Worm (Caenorhabditis elegans) whole organism, late embryonic: Measurements from ENCODE around the gene B0294.1.

Experiments
- C08G9.2 ChIP-seq: sonication (generic microtip); optimal IDR thresholded peaks from 2 replicates; lab custom pipeline; 2016; ENCODE audit warnings: mild to moderate bottlenecking, missing genetic modification characterization, moderate library complexity, missing compliant biosample characterization
- C38D4.7 ChIP-seq: fragments of 200-800 bp; sonication (Bioruptor generic); optimal IDR thresholded peaks from 2 replicates; lab custom pipeline; 2018; ENCODE audit warnings: mild to moderate bottlenecking, missing genetic modification characterization, moderate library complexity, missing compliant biosample characterization
- K02D7.2 ChIP-seq: sonication (generic microtip); optimal IDR thresholded peaks from 2 replicates; lab custom pipeline; 2017; ENCODE audit warnings: mild to moderate bottlenecking, missing genetic modification characterization, missing compliant biosample characterization
- Y22D7AL.16 ChIP-seq: sonication (generic microtip); optimal IDR thresholded peaks from 2 replicates; lab custom pipeline; 2016; ENCODE audit warnings: missing genetic modification characterization, missing compliant biosample characterization
- ahr-1 ChIP-seq: sonication (generic microtip); optimal IDR thresholded peaks from 2 replicates; lab custom pipeline; 2016; ENCODE audit warnings: missing genetic modification characterization, missing compliant biosample characterization
- ceh-14 ChIP-seq: sonication (generic microtip); optimal IDR thresholded peaks from 2 replicates; lab custom pipeline; 2016; ENCODE audit warnings: missing genotype, missing genetic modification characterization, missing compliant biosample characterization
- ceh-19 ChIP-seq: fragments of 200-800 bp; sonication (Bioruptor generic); optimal IDR thresholded peaks from 2 replicates; lab custom pipeline; 2018; ENCODE audit warnings: mild to moderate bottlenecking, missing genetic modification characterization, missing compliant biosample characterization
- ceh-2 ChIP-seq: sonication (generic microtip); optimal IDR thresholded peaks from 2 replicates; lab custom pipeline; 2016; ENCODE audit warnings: missing genotype, missing genetic modification characterization, missing compliant biosample characterization
- ceh-22 ChIP-seq: sonication (generic microtip); optimal IDR thresholded peaks from 2 replicates; lab custom pipeline; 2017; ENCODE audit warnings: missing biosample characterization, missing genetic modification characterization
- ceh-34 ChIP-seq: sonication (generic microtip); optimal IDR thresholded peaks from 2 replicates; lab custom pipeline; 2016; ENCODE audit warnings: mild to moderate bottlenecking, missing genetic modification characterization, missing compliant biosample characterization
- ceh-45 ChIP-seq: fragments of 200-800 bp; sonication (Bioruptor generic); IDR thresholded peaks from 2 replicates; pipeline ENCODE4 v1.3.6; 2022; ENCODE audit warnings: missing genetic modification reagents, missing genetic modification characterization, missing compliant biosample characterization
- ceh-48 ChIP-seq: sonication (generic microtip); optimal IDR thresholded peaks from 2 replicates; lab custom pipeline; 2016; ENCODE audit warnings: missing genetic modification characterization, inconsistent platforms, missing compliant biosample characterization
- dmd-4 ChIP-seq: sonication (generic microtip); optimal IDR thresholded peaks from 2 replicates; lab custom pipeline; 2016; ENCODE audit warnings: borderline replicate concordance, missing genetic modification characterization, missing compliant biosample characterization
- fkh-10 ChIP-seq: fragments of 150-350 bp; optimal IDR thresholded peaks from 2 replicates; lab custom pipeline; 2014; ENCODE audit warnings: missing biosample characterization, missing genetic modification reagents, missing genetic modification characterization
- hlh-15 ChIP-seq: sonication (generic microtip); optimal IDR thresholded peaks from 2 replicates; lab custom pipeline; 2016; ENCODE audit warnings: missing genetic modification characterization, missing compliant biosample characterization
- hlh-30 ChIP-seq: sonication (generic microtip); optimal IDR thresholded peaks from 2 replicates; lab custom pipeline; 2017; ENCODE audit warnings: antibody characterized with exemption, missing genetic modification characterization, missing compliant biosample characterization; ENCODE audit not compliant: insufficient read depth
- hlh-6 ChIP-seq: sonication (generic microtip); optimal IDR thresholded peaks from 2 replicates; lab custom pipeline; 2016; ENCODE audit warnings: missing genotype, missing genetic modification characterization, missing compliant biosample characterization
- hlh-8 ChIP-seq: sonication (generic microtip); optimal IDR thresholded peaks from 2 replicates; lab custom pipeline; 2016; ENCODE audit warnings: missing genotype, missing genetic modification characterization, missing compliant biosample characterization
- lim-6 ChIP-seq: sonication (generic microtip); optimal IDR thresholded peaks from 2 replicates; lab custom pipeline; 2016; ENCODE audit warnings: missing genetic modification characterization, missing compliant biosample characterization
- madf-2 ChIP-seq: sonication (generic microtip); optimal IDR thresholded peaks from 2 replicates; lab custom pipeline; 2017; ENCODE audit warnings: missing genetic modification characterization, missing compliant biosample characterization
- nfya-1 ChIP-seq: sonication (generic microtip); optimal IDR thresholded peaks from 2 replicates; lab custom pipeline; 2017; ENCODE audit warnings: missing genetic modification characterization, mild to moderate bottlenecking, missing compliant biosample characterization, antibody characterized with exemption, moderate library complexity
- nhr-11 ChIP-seq: fragments of 150-350 bp; optimal IDR thresholded peaks from 2 replicates; lab custom pipeline; 2014; ENCODE audit warnings: missing biosample characterization, missing genetic modification characterization
- odd-2 ChIP-seq: sonication (generic microtip); optimal IDR thresholded peaks from 2 replicates; lab custom pipeline; 2017; ENCODE audit warnings: antibody characterized with exemption, mild to moderate bottlenecking, missing genetic modification characterization, missing compliant biosample characterization
- pax-1 ChIP-seq: fragments of 150-350 bp; optimal IDR thresholded peaks from 2 replicates; lab custom pipeline; 2014; ENCODE audit warnings: missing biosample characterization, missing genetic modification characterization
- pha-2 ChIP-seq: sonication (generic microtip); optimal IDR thresholded peaks from 2 replicates; lab custom pipeline; 2017; ENCODE audit warnings: mild to moderate bottlenecking, missing genetic modification characterization, missing compliant biosample characterization
- pqm-1 ChIP-seq: sonication (generic microtip); optimal IDR thresholded peaks from 2 replicates; lab custom pipeline; 2016; ENCODE audit warnings: missing genetic modification characterization, missing compliant biosample characterization
- rnt-1 ChIP-seq: sonication (generic microtip); optimal IDR thresholded peaks from 2 replicates; lab custom pipeline; 2016; ENCODE audit warnings: missing genetic modification characterization, missing compliant biosample characterization
- sdc-2 ChIP-seq: sonication (generic microtip); optimal IDR thresholded peaks from 2 replicates; lab custom pipeline; 2016; ENCODE audit warnings: missing genotype, missing genetic modification characterization, missing compliant biosample characterization
- sox-2 ChIP-seq: fragments of 200-800 bp; sonication (Bioruptor generic); IDR thresholded peaks from 2 replicates; pipeline ENCODE4 v1.3.6; 2022; ENCODE audit warnings: missing genetic modification reagents, missing genetic modification characterization, missing compliant biosample characterization
- sox-4 ChIP-seq: sonication (generic microtip); optimal IDR thresholded peaks from 2 replicates; lab custom pipeline; 2017; ENCODE audit warnings: mild to moderate bottlenecking, missing genetic modification characterization, inconsistent platforms, missing compliant biosample characterization
- syd-9 ChIP-seq: sonication (generic microtip); optimal IDR thresholded peaks from 2 replicates; lab custom pipeline; 2016; ENCODE audit warnings: mild to moderate bottlenecking, missing genetic modification characterization, moderate library complexity, missing compliant biosample characterization
- tbx-2 ChIP-seq: sonication (generic microtip); optimal IDR thresholded peaks from 2 replicates; lab custom pipeline; 2016; ENCODE audit warnings: missing genetic modification characterization, missing compliant biosample characterization
- unc-3 ChIP-seq, 2 experiments: fragments of 200-800 bp in 1 of 2; sonication (Bioruptor generic) in 1 of 2; sonication (generic microtip) in 1 of 2; conservative IDR thresholded peaks in 1 of 2; optimal IDR thresholded peaks in 1 of 2; 2 replicates each; pipeline versions ENCODE4 v1.3.6 to Lab custom; 2016 to 2022; ENCODE audit warnings: missing compliant biosample characterization in 2 of 2, missing genetic modification characterization in 2 of 2, missing genetic modification reagents in 1 of 2
- unc-42 ChIP-seq: sonication (generic microtip); optimal IDR thresholded peaks from 2 replicates; lab custom pipeline; 2016; ENCODE audit warnings: missing genotype, missing genetic modification characterization, missing compliant biosample characterization
- unc-86 ChIP-seq: sonication (generic microtip); optimal IDR thresholded peaks from 2 replicates; lab custom pipeline; 2016; ENCODE audit warnings: missing genetic modification characterization, missing compliant biosample characterization
- ztf-16 ChIP-seq: sonication (generic microtip); optimal IDR thresholded peaks from 2 replicates; lab custom pipeline; 2017; ENCODE audit warnings: missing genetic modification characterization, missing compliant biosample characterization

The B0294.1 gene

ce11 chrX:1880665-1881064 is 16.5 kb downstream of the B0294.1 start (continued):
- peak; percentile 66 for TF ChIP-seq ztf-16
- TF ChIP-seq sox-2 (GFP tag; lab: Robert Waterston, UW), result peak; percentile 68
- no peak for TF ChIP-seq dmd-4
- peak; percentile 5 for TF ChIP-seq syd-9
- TF ChIP-seq ceh-48, result peak; percentile 53
- TF ChIP-seq ceh-2, result peak; percentile 61
- TF ChIP-seq Y22D7AL.16 (tag; lab: Kevin White, UChicago), result peak; percentile 24
- peak; percentile 71 for TF ChIP-seq pha-2
- TF ChIP-seq sdc-2, result peak; percentile 94
- TF ChIP-seq madf-2 (tag; lab: Kevin White, UChicago), result peak; percentile 4
- TF ChIP-seq lim-6 (tag; lab: Kevin White, UChicago), result no peak
- no peak for TF ChIP-seq nhr-11
- TF ChIP-seq hlh-15 (tag; lab: Kevin White, UChicago), result peak; percentile 50
- TF ChIP-seq hlh-30 (tag; lab: Kevin White, UChicago), result no peak
- TF ChIP-seq hlh-8 (tag; lab: Kevin White, UChicago), result peak; percentile 33
- peak; percentile 32 for TF ChIP-seq unc-42 (tag; lab: Kevin White, UChicago)
- TF ChIP-seq C38D4.7 (GFP tag; lab: Kevin White, UChicago), result peak; percentile 65
- peak; percentile 78 for TF ChIP-seq tbx-2
- TF ChIP-seq C08G9.2 (tag; lab: Kevin White, UChicago), result peak; percentile 62
- TF ChIP-seq odd-2 (tag; lab: Kevin White, UChicago), result peak; percentile 48
- peak; percentile 62 for TF ChIP-seq sox-4 (tag; lab: Kevin White, UChicago)
- peak; percentile 30 for TF ChIP-seq ahr-1 (tag; lab: Kevin White, UChicago)
- peak; percentile 51 for TF ChIP-seq unc-3 (GFP tag; conservative IDR thresholded peaks at IDR 0.05; lab: Robert Waterston, UW)
- TF ChIP-seq unc-3 (tag; optimal IDR thresholded peaks at IDR 0.05; lab: Kevin White, UChicago), result no peak
- TF ChIP-seq K02D7.2 (tag; lab: Kevin White, UChicago), result peak; percentile 62
- TF ChIP-seq fkh-10 (GFP tag; lab: Kevin White, UChicago), result no peak
- TF ChIP-seq, all 69 proteins: peak for 51

DNA sequence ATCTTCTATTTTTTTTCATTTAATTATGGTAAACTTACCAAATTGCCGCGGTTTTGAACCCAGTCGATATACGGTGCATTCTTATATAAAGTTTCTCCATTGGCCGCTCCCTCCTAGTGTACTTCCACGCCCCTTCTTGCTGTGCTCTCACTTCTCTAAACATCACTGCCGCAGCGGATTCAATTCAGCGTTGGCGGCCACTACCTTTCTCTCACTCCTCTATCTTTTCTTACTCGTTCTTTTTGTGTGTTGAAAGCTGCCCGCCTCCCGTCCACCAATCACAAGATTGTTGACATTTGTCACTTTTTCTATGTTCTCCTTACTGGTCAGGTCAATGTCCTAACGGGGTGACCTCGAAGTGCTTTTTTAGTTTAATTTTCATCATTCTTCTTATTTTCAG is 26.2 kb downstream of the B0294.1 start:
- no peak for TF ChIP-seq K02D7.2 (tag; lab: Kevin White, UChicago)
- peak; percentile 88 for TF ChIP-seq nfya-1
- TF ChIP-seq hlh-30 (tag; lab: Kevin White, UChicago), result no peak
- no peak for TF ChIP-seq ceh-14 (tag; lab: Kevin White, UChicago)
- no peak for TF ChIP-seq hlh-8 (tag; lab: Kevin White, UChicago)
- TF ChIP-seq sdc-2, result peak; percentile 64
- TF ChIP-seq C38D4.7 (GFP tag; lab: Kevin White, UChicago), result no peak

DNA sequence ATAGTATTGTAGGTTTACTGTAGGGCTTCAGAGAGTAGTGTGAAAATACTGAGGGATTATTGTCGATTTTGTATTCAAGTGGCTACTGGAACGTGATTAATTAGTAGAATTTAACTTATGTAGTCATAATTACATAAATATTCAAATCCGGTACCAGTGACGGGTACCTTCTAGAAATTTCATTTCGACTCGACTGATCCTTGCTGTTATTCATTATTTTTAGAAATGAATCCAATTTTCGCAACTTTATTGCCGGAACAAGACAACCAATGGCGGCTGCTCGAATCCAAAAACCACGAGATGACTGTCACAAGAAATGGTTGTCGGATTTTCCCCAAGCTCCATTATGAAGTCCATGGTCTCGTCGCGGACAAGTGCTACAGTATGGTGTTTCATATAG is 32.2 kb downstream of the B0294.1 start, which contains the start of gene tbx-41:
tbx-41 (plus strand) TSS at position 301 of the 400 bp plus-strand sequence.
- TF ChIP-seq K02D7.2 (tag; lab: Kevin White, UChicago) (no peak), ceh-34 (tag; lab: Kevin White, UChicago) (no peak), nhr-11 (no peak), ceh-45 (GFP tag; lab: Robert Waterston, UW) (no peak), ceh-22 (tag; lab: Kevin White, UChicago) (no peak), hlh-6 (tag; lab: Kevin White, UChicago) (no peak), ceh-19 (GFP tag; lab: Kevin White, UChicago) (no peak), tbx-2 (no peak), hlh-15 (tag; lab: Kevin White, UChicago) (no peak), unc-3 (GFP tag; conservative IDR thresholded peaks at IDR 0.05; lab: Robert Waterston, UW) (no peak), unc-3 (tag; optimal IDR thresholded peaks at IDR 0.05; lab: Kevin White, UChicago) (no peak), pax-1 (tag; lab: Kevin White, UChicago) (no peak), pqm-1 (tag; lab: Kevin White, UChicago) (no peak), unc-86 (tag; lab: Kevin White, UChicago) (no peak), rnt-1 (tag; lab: Kevin White, UChicago) (no peak), unc-42 (tag; lab: Kevin White, UChicago) (no peak)
